Worm (Caenorhabditis elegans) whole organism, L2 larva: Measurements from ENCODE around the gene Y105C5B.11.

Source experiments
- C34F6.9 ChIP-seq: fragments of 150-350 bp; optimal IDR thresholded peaks from 2 replicates; lab custom pipeline; 2014; ENCODE audit warnings: missing biosample characterization, missing genetic modification characterization
- F13H6.1 ChIP-seq: sonication (generic microtip); optimal IDR thresholded peaks from 2 replicates; lab custom pipeline; 2016; ENCODE audit warnings: missing genetic modification characterization, missing compliant biosample characterization
- R02D3.7 ChIP-seq: fragments of 150-350 bp; optimal IDR thresholded peaks from 2 replicates; lab custom pipeline; 2014; ENCODE audit warnings: missing biosample characterization, missing genetic modification characterization
- ZK546.5 ChIP-seq: sonication (generic microtip); optimal IDR thresholded peaks from 2 replicates; lab custom pipeline; 2017; ENCODE audit warnings: missing biosample characterization, missing genetic modification characterization
- alr-1 ChIP-seq: fragments of 150-350 bp; optimal IDR thresholded peaks from 2 replicates; lab custom pipeline; 2014; ENCODE audit warnings: missing biosample characterization, missing genetic modification characterization
- aly-2 ChIP-seq: fragments of 150-350 bp; optimal IDR thresholded peaks from 2 replicates; lab custom pipeline; 2014; ENCODE audit warnings: missing biosample characterization, missing genetic modification characterization
- ama-1 ChIP-seq: fragments of 150-350 bp; optimal IDR thresholded peaks from 2 replicates; lab custom pipeline; 2018; ENCODE audit warnings: inconsistent platforms
- ceh-16 ChIP-seq: fragments of 150-350 bp; optimal IDR thresholded peaks from 2 replicates; lab custom pipeline; 2014; ENCODE audit warnings: missing biosample characterization, missing genetic modification characterization
- crh-2 ChIP-seq: sonication (generic microtip); optimal IDR thresholded peaks from 2 replicates; lab custom pipeline; 2017; ENCODE audit warnings: missing biosample characterization, missing genetic modification characterization
- egl-27 ChIP-seq: sonication (generic microtip); optimal IDR thresholded peaks from 3 replicates; lab custom pipeline; 2017; ENCODE audit warnings: missing biosample characterization, missing genetic modification reagents, missing genetic modification characterization
- elt-3 ChIP-seq: sonication (generic microtip); optimal IDR thresholded peaks from 2 replicates; lab custom pipeline; 2017; ENCODE audit warnings: missing biosample characterization, missing genetic modification characterization
- fos-1 ChIP-seq: fragments of 150-350 bp; optimal IDR thresholded peaks from 2 replicates; lab custom pipeline; 2014; ENCODE audit warnings: missing biosample characterization, missing genetic modification characterization
- gmeb-1 ChIP-seq: fragments of 150-350 bp; optimal IDR thresholded peaks from 2 replicates; lab custom pipeline; 2014; ENCODE audit warnings: missing biosample characterization, missing genetic modification characterization
- lin-11 ChIP-seq: fragments of 150-350 bp; sonication (generic microtip); optimal IDR thresholded peaks from 2 replicates; lab custom pipeline; 2014; ENCODE audit warnings: missing biosample characterization, missing genetic modification characterization, inconsistent platforms, mixed read lengths
- lin-13 ChIP-seq: fragments of 150-350 bp; optimal IDR thresholded peaks from 2 replicates; lab custom pipeline; 2014; ENCODE audit warnings: missing biosample characterization, missing genetic modification reagents, missing genetic modification characterization
- lin-39 ChIP-seq: fragments of 150-350 bp; optimal IDR thresholded peaks from 2 replicates; lab custom pipeline; 2014; ENCODE audit warnings: missing biosample characterization, missing genetic modification reagents, missing genetic modification characterization
- lsy-2 ChIP-seq, 2 experiments: fragments of 150-350 bp in 1 of 2; sonication (generic microtip) in 1 of 2; optimal IDR thresholded peaks; 2 replicates each; lab custom pipeline; 2014 to 2017; ENCODE audit warnings: missing biosample characterization in 2 of 2, missing genetic modification characterization in 2 of 2
- mab-5 ChIP-seq: fragments of 150-350 bp; optimal IDR thresholded peaks from 2 replicates; lab custom pipeline; 2014; ENCODE audit warnings: missing biosample characterization, missing genetic modification characterization
- mbf-1 ChIP-seq: sonication (generic microtip); optimal IDR thresholded peaks from 2 replicates; lab custom pipeline; 2017; ENCODE audit warnings: missing biosample characterization, missing genetic modification characterization
- mdl-1 ChIP-seq, 2 experiments: fragments of 150-350 bp in 1 of 2; sonication (generic microtip) in 1 of 2; optimal IDR thresholded peaks; 2 replicates each; lab custom pipeline; 2017; ENCODE audit warnings: missing biosample characterization in 2 of 2, missing genetic modification characterization in 2 of 2
- nhr-11 ChIP-seq: fragments of 150-350 bp; optimal IDR thresholded peaks from 2 replicates; lab custom pipeline; 2014; ENCODE audit warnings: missing biosample characterization, missing genetic modification characterization
- nhr-12 ChIP-seq: fragments of 150-350 bp; optimal IDR thresholded peaks from 2 replicates; lab custom pipeline; 2014; ENCODE audit warnings: missing biosample characterization, missing genetic modification characterization
- nhr-129 ChIP-seq: fragments of 150-350 bp; optimal IDR thresholded peaks from 2 replicates; lab custom pipeline; 2014; ENCODE audit warnings: missing biosample characterization, missing genetic modification characterization
- nhr-21 ChIP-seq: fragments of 150-350 bp; optimal IDR thresholded peaks from 2 replicates; lab custom pipeline; 2014; ENCODE audit warnings: missing biosample characterization, missing genetic modification characterization
- nhr-25 ChIP-seq: fragments of 150-350 bp; sonication (generic microtip); optimal IDR thresholded peaks from 3 replicates; lab custom pipeline; 2014; ENCODE audit warnings: missing biosample characterization, missing genetic modification characterization
- nhr-77 ChIP-seq: fragments of 150-350 bp; optimal IDR thresholded peaks from 2 replicates; lab custom pipeline; 2014; ENCODE audit warnings: missing biosample characterization, missing genetic modification characterization
- peb-1 ChIP-seq: fragments of 150-350 bp; optimal IDR thresholded peaks from 2 replicates; lab custom pipeline; 2014; ENCODE audit warnings: missing biosample characterization, missing genetic modification characterization
- sem-4 ChIP-seq: fragments of 150-350 bp; optimal IDR thresholded peaks from 2 replicates; lab custom pipeline; 2014; ENCODE audit warnings: missing biosample characterization, missing genetic modification reagents, missing genetic modification characterization
- skn-1 ChIP-seq: sonication (generic microtip); optimal IDR thresholded peaks from 2 replicates; lab custom pipeline; 2017; ENCODE audit warnings: missing biosample characterization, missing genetic modification characterization
- sma-3 ChIP-seq: sonication (generic microtip); optimal IDR thresholded peaks from 2 replicates; lab custom pipeline; 2016; ENCODE audit warnings: missing genetic modification reagents, missing genetic modification characterization, missing compliant biosample characterization
- sma-9 ChIP-seq, 2 experiments: fragments of 150-350 bp in 1 of 2; sonication (generic microtip) in 1 of 2; optimal IDR thresholded peaks; 2 replicates each; lab custom pipeline; 2014 to 2016; ENCODE audit warnings: missing genetic modification characterization in 2 of 2, mild to moderate bottlenecking in 1 of 2, missing biosample characterization in 1 of 2, missing compliant biosample characterization in 1 of 2, missing genetic modification reagents in 1 of 2, moderate library complexity in 1 of 2
- snpc-4 ChIP-seq: fragments of 150-350 bp; optimal IDR thresholded peaks from 2 replicates; lab custom pipeline; 2014; ENCODE audit warnings: missing biosample characterization, missing genetic modification characterization
- unc-39 ChIP-seq: fragments of 150-350 bp; optimal IDR thresholded peaks from 2 replicates; lab custom pipeline; 2014; ENCODE audit warnings: missing biosample characterization, missing genetic modification characterization
- unc-62 ChIP-seq: fragments of 150-350 bp; optimal IDR thresholded peaks from 2 replicates; lab custom pipeline; 2014; ENCODE audit warnings: missing biosample characterization, missing genetic modification reagents, missing genetic modification characterization
- ztf-1 ChIP-seq: fragments of 200-800 bp; sonication (Bioruptor generic); conservative IDR thresholded peaks from 2 replicates; pipeline ENCODE4 v1.3.6; 2022; ENCODE audit warnings: missing genetic modification characterization, missing compliant biosample characterization
- ztf-4 ChIP-seq: fragments of 150-350 bp; optimal IDR thresholded peaks from 2 replicates; lab custom pipeline; 2014; ENCODE audit warnings: missing biosample characterization, missing genetic modification characterization

Y105C5B.11 gene

DNA sequence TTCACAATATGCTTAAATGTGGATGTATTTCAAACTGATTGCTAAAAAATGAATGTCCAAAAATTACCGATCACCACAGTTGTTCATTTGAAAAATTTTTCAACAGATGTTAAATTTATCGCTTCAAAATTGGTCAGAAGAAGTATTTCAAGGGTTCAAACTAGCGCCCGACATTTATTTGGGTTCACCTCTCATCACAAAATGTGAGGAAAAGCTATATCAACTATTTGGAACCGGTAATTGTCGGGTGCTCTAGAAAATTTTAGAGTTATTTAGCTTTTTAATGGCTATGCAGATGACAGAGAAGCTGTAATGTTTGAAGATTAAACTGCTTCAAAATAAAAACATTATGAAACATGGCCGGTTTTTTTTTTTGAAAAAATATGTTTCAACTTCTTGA lies 19.8 kb upstream of the Y105C5B.11 start:
- TF ChIP-seq lin-39 (tag; lab: Kevin White, UChicago) (no peak), skn-1 (tag; lab: Kevin White, UChicago) (no peak), ztf-1 (GFP tag; lab: Robert Waterston, UW) (no peak), lin-11 (tag; lab: Kevin White, UChicago) (no peak), nhr-12 (no peak), gmeb-1 (no peak), unc-39 (tag; lab: Kevin White, UChicago) (no peak), nhr-11 (tag; lab: Kevin White, UChicago) (no peak), mbf-1 (no peak), peb-1 (tag; lab: Kevin White, UChicago) (no peak), ama-1 (lab: Kevin White, UChicago) (no peak), lin-13 (no peak), R02D3.7 (no peak), ZK546.5 (tag; lab: Kevin White, UChicago) (no peak)

DNA sequence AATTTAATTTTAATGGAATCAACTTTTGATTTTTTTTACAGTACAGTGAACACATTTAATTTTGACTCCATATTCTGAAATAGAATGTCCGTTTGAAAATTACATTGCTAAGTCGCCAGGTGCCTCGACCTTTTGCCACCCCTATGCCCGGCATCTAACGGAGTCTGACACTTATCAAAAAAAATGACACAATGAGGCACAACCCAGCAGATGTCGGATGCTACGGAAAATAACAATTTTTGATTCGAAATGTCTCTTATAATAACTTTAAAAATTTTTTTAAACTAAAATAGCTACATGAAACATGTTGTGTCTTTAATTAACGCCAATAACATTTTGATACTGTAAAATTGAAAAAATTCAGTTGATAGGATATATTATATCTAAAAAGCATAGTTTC lies 14.0 kb upstream of the Y105C5B.11 start:
- no peak for TF ChIP-seq peb-1 (tag; lab: Kevin White, UChicago)
- no peak for TF ChIP-seq mbf-1

DNA sequence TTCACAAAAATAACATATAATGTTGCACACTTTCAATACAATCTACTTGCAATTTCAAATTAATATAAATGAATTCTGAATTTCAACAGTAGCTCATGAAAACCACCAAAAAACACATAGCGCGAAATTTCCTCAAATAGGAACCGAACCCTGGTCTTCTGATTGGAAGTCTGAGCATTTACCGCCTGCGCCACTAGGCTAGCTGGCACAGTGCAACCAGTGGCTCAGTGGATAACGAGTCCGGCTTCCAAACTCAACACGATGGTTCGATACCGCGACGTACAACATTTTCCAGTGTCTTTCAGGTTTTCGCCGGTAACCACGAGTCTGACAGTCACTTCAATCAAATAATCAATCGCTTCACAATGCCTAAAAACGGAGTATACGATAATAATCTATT lies 12.4 kb upstream of the Y105C5B.11 start:
- TF ChIP-seq elt-3 (no peak), sma-9 (GFP tag; optimal IDR thresholded peaks at IDR 0.05; lab: Kevin White, UChicago) (no peak), sma-9 (tag; optimal IDR thresholded peaks at IDR 0.05; lab: Kevin White, UChicago) (no peak), nhr-77 (tag; lab: Kevin White, UChicago) (no peak), nhr-11 (tag; lab: Kevin White, UChicago) (no peak), nhr-21 (tag; lab: Kevin White, UChicago) (no peak), ceh-16 (tag; lab: Kevin White, UChicago) (no peak), fos-1 (no peak), aly-2 (tag; lab: Kevin White, UChicago) (no peak), mdl-1 (tag; optimal IDR thresholded peaks at IDR 0.05; lab: Kevin White, UChicago) (no peak), gmeb-1 (no peak), nhr-25 (tag; lab: Kevin White, UChicago) (no peak), nhr-129 (tag; lab: Kevin White, UChicago) (no peak), ztf-1 (GFP tag; lab: Robert Waterston, UW) (no peak), ama-1 (lab: Kevin White, UChicago) (no peak), snpc-4 (tag; lab: Kevin White, UChicago) (no peak), R02D3.7 (no peak), egl-27 (tag; lab: Kevin White, UChicago) (no peak), lin-13 (no peak)

DNA sequence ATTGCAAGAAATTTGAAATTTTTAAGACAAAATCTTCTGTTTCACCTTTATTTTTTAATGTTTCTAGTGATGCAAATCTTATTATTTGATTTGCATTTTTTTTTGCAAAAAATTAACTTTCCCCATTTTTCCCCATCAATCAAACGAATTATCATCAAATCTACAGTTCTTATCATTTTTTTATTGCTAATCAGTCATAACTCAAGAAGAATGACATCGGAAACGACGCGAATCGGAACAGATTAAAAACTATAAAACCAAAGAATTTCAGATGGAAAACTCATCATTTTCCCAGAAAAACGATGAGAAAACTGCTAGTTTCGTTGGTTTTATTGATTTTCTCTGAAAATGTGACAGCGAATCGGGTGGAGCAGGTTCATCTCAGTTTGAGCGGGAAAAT lies 10.3 kb upstream of the Y105C5B.11 start, which contains the start of gene Y105C5B.15:
Gene Y105C5B.15, plus strand, starts transcription at position 297 of the 400 bp plus-strand sequence.
- TF ChIP-seq fos-1 (peak; percentile 67), mbf-1 (no peak)

- no peak for TF ChIP-seq lsy-2 (tag; optimal IDR thresholded peaks at IDR 0.05; lab: Kevin White, UChicago)
- TF ChIP-seq F13H6.1 (tag; lab: Kevin White, UChicago): no peak
- TF ChIP-seq C34F6.9 (tag; lab: Kevin White, UChicago): no peak
- no peak for TF ChIP-seq sma-3 (GFP tag; lab: Kevin White, UChicago)
- no peak for TF ChIP-seq sem-4 (tag; lab: Kevin White, UChicago)
- no peak for TF ChIP-seq crh-2 (tag; lab: Kevin White, UChicago)
- no peak for TF ChIP-seq nhr-129 (tag; lab: Kevin White, UChicago)
- no peak for TF ChIP-seq alr-1
- no peak for TF ChIP-seq mdl-1 (tag; optimal IDR thresholded peaks at IDR 0.05; lab: Kevin White, UChicago)
- no peak for TF ChIP-seq nhr-12
- TF ChIP-seq ztf-4 (tag; lab: Kevin White, UChicago): no peak
- TF ChIP-seq skn-1 (tag; lab: Kevin White, UChicago): no peak
- TF ChIP-seq unc-62 (GFP tag; lab: Kevin White, UChicago): no peak
- no peak for TF ChIP-seq mab-5 (tag; lab: Kevin White, UChicago)
- TF ChIP-seq lin-13: no peak
- no peak for TF ChIP-seq snpc-4 (tag; lab: Kevin White, UChicago)
Observed at ce11 chrIV:15950838-15951581, 9.7 kb upstream of the Y105C5B.11 start, which contains the start of gene ifas-3. TSS of gene ifas-3 (minus strand) at chrIV:15950888.
